Fruit fly (Drosophila melanogaster) whole organism: ENCODE measurements around the gene CG13069.

Experiments used
- CG8478 ChIP-seq: fragments of >200 bp; optimal IDR thresholded peaks from 2 replicates; lab custom pipeline; 2018; ENCODE audit warnings: inconsistent platforms
- Dll ChIP-seq: fragments of >200 bp; optimal IDR thresholded peaks from 2 replicates; lab custom pipeline; 2017
- EcR ChIP-seq, 2 experiments: fragments of >200 bp; optimal IDR thresholded peaks; 2 replicates each; lab custom pipeline; 2017; ENCODE audit warnings: missing biosample characterization in 2 of 2, missing genetic modification characterization in 2 of 2, missing genetic modification reagents in 2 of 2
- pan ChIP-seq: fragments of >200 bp; optimal IDR thresholded peaks from 2 replicates; lab custom pipeline; 2017
- psq ChIP-seq: fragments of >200 bp; optimal IDR thresholded peaks from 2 replicates; lab custom pipeline; 2017

dm6 chr3L:16225175-16225574 is 40.0 kb upstream of the CG13069 start:
- TF ChIP-seq Dll (lab: Kevin White, UChicago) (no peak), pan (lab: Kevin White, UChicago) (no peak), EcR (GFP tag; optimal IDR thresholded peaks at IDR 0.05; lab: Kevin White, UChicago) (no peak), psq (lab: Kevin White, UChicago) (no peak), CG8478 (lab: Kevin White, UChicago) (no peak)
